Fruit fly (Drosophila melanogaster): Measurements from ENCODE around the gene Chrac-14.

DNA sequence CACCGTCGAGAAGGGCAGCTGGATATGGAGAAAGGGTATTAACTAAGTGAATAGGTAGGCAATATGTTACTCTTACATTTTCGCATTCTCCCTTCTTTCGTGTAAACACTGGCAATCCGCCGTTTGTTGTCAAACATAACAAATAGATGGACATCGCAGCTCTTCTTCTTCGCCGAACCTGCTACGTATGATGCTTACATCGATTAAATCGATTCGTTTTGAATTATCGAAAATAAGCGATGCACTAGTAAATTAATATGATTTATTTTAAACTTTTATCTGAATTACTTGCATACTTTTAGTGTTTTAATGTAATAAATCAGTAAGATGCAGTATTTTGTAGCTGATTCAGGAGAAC lies 34.3 kb upstream of the Chrac-14 start, which contains the start of gene fy:
- TF ChIP-seq CG8478 (optimal IDR thresholded peaks at IDR 0.05): no peak
- no peak for TF ChIP-seq psq (optimal IDR thresholded peaks at IDR 0.05)
- no peak for TF ChIP-seq EcR (GFP tag; optimal IDR thresholded peaks at IDR 0.05)
